Worm (Caenorhabditis elegans) whole organism, young adult: ENCODE results near the gene nhr-48.

Experiments
- B0261.1 ChIP-seq: sonication (generic microtip); optimal IDR thresholded peaks from 2 replicates; lab custom pipeline; 2016; ENCODE audit warnings: mild to moderate bottlenecking, missing genetic modification characterization, moderate library complexity, missing compliant biosample characterization
- C17E4.6 ChIP-seq: fragments of 200-800 bp; sonication (Bioruptor generic); IDR thresholded peaks from 2 replicates; pipeline ENCODE4 v1.3.6; 2022; ENCODE audit warnings: missing genetic modification reagents, missing genetic modification characterization, missing compliant biosample characterization
- D2030.7 ChIP-seq: fragments of 200-800 bp; sonication (Bioruptor generic); IDR thresholded peaks from 2 replicates; pipeline ENCODE4 v1.3.6; 2022; ENCODE audit warnings: missing genetic modification reagents, missing genetic modification characterization, missing compliant biosample characterization
- F22D6.2 ChIP-seq: sonication (generic microtip); optimal IDR thresholded peaks from 2 replicates; lab custom pipeline; 2016; ENCODE audit warnings: mild to moderate bottlenecking, missing genetic modification characterization, missing compliant biosample characterization
- F23B12.7 ChIP-seq: sonication (generic microtip); optimal IDR thresholded peaks from 2 replicates; lab custom pipeline; 2017; ENCODE audit warnings: missing genetic modification characterization, mild to moderate bottlenecking, missing compliant biosample characterization, antibody characterized with exemption, moderate library complexity; ENCODE audit not compliant: insufficient read depth
- F39B2.1 ChIP-seq: fragments of 200-800 bp; sonication (Bioruptor generic); IDR thresholded peaks from 2 replicates; pipeline ENCODE4 v1.3.6; 2022; ENCODE audit warnings: missing genetic modification reagents, missing genetic modification characterization, missing compliant biosample characterization
- F57A8.1 ChIP-seq: fragments of 200-800 bp; sonication (Bioruptor generic); optimal IDR thresholded peaks from 2 replicates; lab custom pipeline; 2018; ENCODE audit warnings: mild to moderate bottlenecking, missing genetic modification characterization, moderate library complexity, missing compliant biosample characterization
- F57C9.4 ChIP-seq: sonication (generic microtip); optimal IDR thresholded peaks from 2 replicates; lab custom pipeline; 2017; ENCODE audit warnings: mild to moderate bottlenecking, missing genetic modification characterization, missing compliant biosample characterization
- K11D2.4 ChIP-seq: fragments of 200-800 bp; sonication (Bioruptor generic); IDR thresholded peaks from 2 replicates; pipeline ENCODE4 v1.3.6; 2022; ENCODE audit warnings: missing genetic modification reagents, missing genetic modification characterization, missing compliant biosample characterization
- Y56A3A.18 ChIP-seq: fragments of 200-800 bp; sonication (Bioruptor generic); IDR thresholded peaks from 2 replicates; pipeline ENCODE4 v1.3.6; 2022; ENCODE audit warnings: missing genetic modification reagents, missing genetic modification characterization, missing compliant biosample characterization
- Y95B8A.8 ChIP-seq: fragments of 200-800 bp; sonication (Bioruptor generic); IDR thresholded peaks from 2 replicates; pipeline ENCODE4 v1.3.6; 2022; ENCODE audit warnings: missing genetic modification reagents, missing genetic modification characterization, missing compliant biosample characterization
- aptf-2 ChIP-seq: fragments of 200-800 bp; sonication (Bioruptor generic); conservative IDR thresholded peaks from 2 replicates; pipeline ENCODE4 v1.3.6; 2022; ENCODE audit warnings: missing genetic modification reagents, missing genetic modification characterization, missing compliant biosample characterization
- attf-5 ChIP-seq: fragments of 200-800 bp; sonication (Bioruptor generic); optimal IDR thresholded peaks from 2 replicates; lab custom pipeline; 2018; ENCODE audit warnings: mild to moderate bottlenecking, missing genetic modification characterization, missing compliant biosample characterization
- cebp-1 ChIP-seq, 2 experiments: fragments of 200-800 bp in 1 of 2; sonication (Bioruptor generic) in 1 of 2; sonication (generic microtip) in 1 of 2; IDR thresholded peaks in 1 of 2; optimal IDR thresholded peaks in 1 of 2; 2 replicates each; pipeline versions ENCODE4 v1.3.6 to Lab custom; 2017 to 2022; ENCODE audit warnings: missing compliant biosample characterization in 2 of 2, missing genetic modification characterization in 2 of 2, mild to moderate bottlenecking in 1 of 2, missing genetic modification reagents in 1 of 2, moderate library complexity in 1 of 2
- cebp-2 ChIP-seq: fragments of 200-800 bp; sonication (Bioruptor generic); IDR thresholded peaks from 2 replicates; pipeline ENCODE4 v1.3.6; 2022; ENCODE audit warnings: missing genetic modification characterization, missing compliant biosample characterization
- ceh-27 ChIP-seq: fragments of 200-800 bp; sonication (Bioruptor generic); optimal IDR thresholded peaks from 2 replicates; lab custom pipeline; 2018; ENCODE audit warnings: mild to moderate bottlenecking, missing genetic modification characterization, moderate library complexity, missing compliant biosample characterization
- die-1 ChIP-seq: sonication (generic microtip); optimal IDR thresholded peaks from 2 replicates; lab custom pipeline; 2016; ENCODE audit warnings: missing genotype, mild to moderate bottlenecking, missing genetic modification characterization, missing compliant biosample characterization
- dpl-1 ChIP-seq: fragments of 150-350 bp; optimal IDR thresholded peaks from 2 replicates; lab custom pipeline; 2014; ENCODE audit warnings: missing biosample characterization, missing genetic modification reagents, missing genetic modification characterization
- efl-1 ChIP-seq: fragments of 150-350 bp; optimal IDR thresholded peaks from 2 replicates; lab custom pipeline; 2014; ENCODE audit warnings: missing biosample characterization, missing genetic modification reagents, missing genetic modification characterization
- ekl-4 ChIP-seq: fragments of 200-800 bp; sonication (Bioruptor generic); IDR thresholded peaks from 2 replicates; pipeline ENCODE4 v1.3.6; 2022; ENCODE audit warnings: missing genetic modification reagents, missing genetic modification characterization, missing compliant biosample characterization
- fkh-3 ChIP-seq: sonication (generic microtip); optimal IDR thresholded peaks from 2 replicates; lab custom pipeline; 2016; ENCODE audit warnings: mild to moderate bottlenecking, missing genetic modification characterization, missing compliant biosample characterization
- him-1 ChIP-seq: sonication (generic microtip); optimal IDR thresholded peaks from 2 replicates; lab custom pipeline; 2016; ENCODE audit warnings: missing genotype, missing genetic modification reagents, missing genetic modification characterization, missing compliant biosample characterization
- hmg-1.2 ChIP-seq: fragments of 200-800 bp; sonication (Bioruptor generic); IDR thresholded peaks from 2 replicates; pipeline ENCODE4 v1.3.6; 2022; ENCODE audit warnings: missing genetic modification reagents, missing genetic modification characterization, missing compliant biosample characterization
- hsf-1 ChIP-seq: fragments of 200-800 bp; sonication (Bioruptor generic); IDR thresholded peaks from 2 replicates; pipeline ENCODE4 v1.3.6; 2022; ENCODE audit warnings: missing genetic modification reagents, missing genetic modification characterization, missing compliant biosample characterization
- let-607 ChIP-seq, 2 experiments: fragments of 200-800 bp in 1 of 2; sonication (Bioruptor generic) in 1 of 2; sonication (generic microtip) in 1 of 2; optimal IDR thresholded peaks; 2 replicates each; lab custom pipeline; 2016 to 2018; ENCODE audit warnings: mild to moderate bottlenecking in 2 of 2, missing compliant biosample characterization in 2 of 2, missing genetic modification characterization in 2 of 2, moderate library complexity in 2 of 2, missing genotype in 1 of 2
- lsl-1 ChIP-seq: fragments of 200-800 bp; sonication (Bioruptor generic); optimal IDR thresholded peaks from 2 replicates; lab custom pipeline; 2018; ENCODE audit warnings: mild to moderate bottlenecking, missing genetic modification characterization, moderate library complexity, missing compliant biosample characterization
- lsy-27 ChIP-seq: sonication (generic microtip); optimal IDR thresholded peaks from 2 replicates; lab custom pipeline; 2017; ENCODE audit warnings: missing genetic modification characterization, mild to moderate bottlenecking, missing compliant biosample characterization, antibody characterized with exemption, missing genotype, borderline replicate concordance; ENCODE audit not compliant: insufficient read depth
- mel-28 ChIP-seq: sonication (generic microtip); optimal IDR thresholded peaks from 2 replicates; lab custom pipeline; 2016; ENCODE audit warnings: borderline replicate concordance, mild to moderate bottlenecking, missing genetic modification characterization, missing compliant biosample characterization
- nfya-2 ChIP-seq: fragments of 200-800 bp; sonication (Bioruptor generic); IDR thresholded peaks from 2 replicates; pipeline ENCODE4 v1.3.6; 2022; ENCODE audit warnings: missing genetic modification reagents, missing genetic modification characterization, missing compliant biosample characterization
- nhr-27 ChIP-seq: fragments of 200-800 bp; sonication (Bioruptor generic); optimal IDR thresholded peaks from 2 replicates; lab custom pipeline; 2018; ENCODE audit warnings: mild to moderate bottlenecking, missing genetic modification characterization, moderate library complexity, missing compliant biosample characterization
- nhr-80 ChIP-seq: sonication (generic microtip); optimal IDR thresholded peaks from 2 replicates; lab custom pipeline; 2016; ENCODE audit warnings: missing genetic modification characterization, missing compliant biosample characterization
- rec-8 ChIP-seq, 2 experiments: sonication (generic microtip); optimal IDR thresholded peaks; 2 replicates each; lab custom pipeline; 2016; ENCODE audit warnings: mild to moderate bottlenecking in 2 of 2, missing genetic modification characterization in 2 of 2, missing genetic modification reagents in 2 of 2, missing genotype in 2 of 2, missing biosample characterization in 1 of 2, missing compliant biosample characterization in 1 of 2, moderate library complexity in 1 of 2
- sptf-2 ChIP-seq: fragments of 200-800 bp; sonication (Bioruptor generic); optimal IDR thresholded peaks from 2 replicates; lab custom pipeline; 2018; ENCODE audit warnings: mild to moderate bottlenecking, missing genetic modification characterization, missing compliant biosample characterization
- tbp1 ChIP-seq: fragments of 200-800 bp; sonication (Bioruptor generic); optimal IDR thresholded peaks from 2 replicates; lab custom pipeline; 2018; ENCODE audit warnings: mild to moderate bottlenecking, missing genetic modification characterization, missing compliant biosample characterization
- tbx-9 ChIP-seq: sonication (generic microtip); optimal IDR thresholded peaks from 2 replicates; lab custom pipeline; 2016; ENCODE audit warnings: borderline replicate concordance, missing genetic modification characterization, inconsistent platforms, missing compliant biosample characterization
- tlf-1 ChIP-seq: fragments of 200-800 bp; sonication (Bioruptor generic); optimal IDR thresholded peaks from 2 replicates; lab custom pipeline; 2018; ENCODE audit warnings: mild to moderate bottlenecking, missing genetic modification characterization, missing compliant biosample characterization
- unc-130 ChIP-seq: sonication (generic microtip); optimal IDR thresholded peaks from 2 replicates; lab custom pipeline; 2016; ENCODE audit warnings: missing genetic modification reagents, missing genetic modification characterization, missing compliant biosample characterization
- unc-62 ChIP-seq: fragments of 150-350 bp; optimal IDR thresholded peaks from 2 replicates; lab custom pipeline; 2014; ENCODE audit warnings: missing biosample characterization, missing genetic modification reagents, missing genetic modification characterization
- zfh-2 ChIP-seq: fragments of 200-800 bp; sonication (Bioruptor generic); conservative IDR thresholded peaks from 2 replicates; pipeline ENCODE4 v1.3.6; 2022; ENCODE audit warnings: missing genetic modification reagents, missing genetic modification characterization, missing compliant biosample characterization
- ztf-3 ChIP-seq: fragments of 200-800 bp; sonication (Bioruptor generic); optimal IDR thresholded peaks from 2 replicates; lab custom pipeline; 2018; ENCODE audit warnings: mild to moderate bottlenecking, missing genetic modification characterization, missing compliant biosample characterization

nhr-48 gene

ce11 chrX:15689244-15689643 lies 18.8 kb upstream of the nhr-48 start, which contains the start of gene C03H12.1:
C03H12.1 (plus strand) TSS chrX:15689449.
- TF ChIP-seq nhr-80 (tag; lab: Kevin White, UChicago): peak; percentile 84
- TF ChIP-seq efl-1 (GFP tag; lab: Kevin White, UChicago): no peak
- TF ChIP-seq mel-28 (tag; lab: Kevin White, UChicago): no peak
- peak; percentile 13 for TF ChIP-seq F23B12.7 (tag; lab: Kevin White, UChicago)
- TF ChIP-seq hmg-1.2: peak; percentile 83
- TF ChIP-seq K11D2.4: no peak
- TF ChIP-seq cebp-2: no peak
- no peak for TF ChIP-seq lsy-27
- no peak for TF ChIP-seq C17E4.6 (GFP tag; lab: Robert Waterston, UW)
- TF ChIP-seq let-607 (tag; optimal IDR thresholded peaks at IDR 0.05; lab: Kevin White, UChicago): peak; percentile 93 to 95
- no peak for TF ChIP-seq B0261.1
- no peak for TF ChIP-seq ceh-27 (GFP tag; lab: Kevin White, UChicago)

- TF ChIP-seq F39B2.1 (GFP tag; lab: Robert Waterston, UW): no peak
- no peak for TF ChIP-seq ekl-4
- no peak for TF ChIP-seq rec-8 (tag; optimal IDR thresholded peaks at IDR 0.05; lab: Kevin White, UChicago)
- TF ChIP-seq hsf-1: no peak
- TF ChIP-seq ztf-3 (GFP tag; lab: Kevin White, UChicago): no peak
- no peak for TF ChIP-seq tbp1 (GFP tag; lab: Kevin White, UChicago)
- no peak for TF ChIP-seq D2030.7 (GFP tag; lab: Robert Waterston, UW)
- no peak for TF ChIP-seq F57A8.1 (GFP tag; lab: Kevin White, UChicago)
- TF ChIP-seq Y56A3A.18: no peak
- no peak for TF ChIP-seq unc-62 (GFP tag; lab: Kevin White, UChicago)
- no peak for TF ChIP-seq sptf-2 (GFP tag; lab: Kevin White, UChicago)
- no peak for TF ChIP-seq K11D2.4
- no peak for TF ChIP-seq unc-130 (GFP tag; lab: Kevin White, UChicago)
- TF ChIP-seq tbx-9: no peak
These were observed 14.5 kb upstream of the nhr-48 start for ce11 chrX:15693466-15693865.

ce11 chrX:15696400-15696799 lies 11.6 kb upstream of the nhr-48 start, which contains the start of gene ZK662.2:
ZK662.2 (plus strand) TSS chrX:15696700.
- TF ChIP-seq lsl-1 (GFP tag; lab: Kevin White, UChicago): no peak
- no peak for TF ChIP-seq tlf-1 (GFP tag; lab: Kevin White, UChicago)
- no peak for TF ChIP-seq F23B12.7 (tag; lab: Kevin White, UChicago)
- no peak for TF ChIP-seq fkh-3 (tag; lab: Kevin White, UChicago)
- no peak for TF ChIP-seq zfh-2 (GFP tag; lab: Robert Waterston, UW)
- no peak for TF ChIP-seq dpl-1 (GFP tag; lab: Kevin White, UChicago)
- TF ChIP-seq die-1: no peak
- TF ChIP-seq him-1 (tag; lab: Kevin White, UChicago): no peak
- TF ChIP-seq cebp-1 (GFP tag; IDR thresholded peaks at IDR 0.05; lab: Robert Waterston, UW): no peak
- no peak for TF ChIP-seq cebp-1 (tag; optimal IDR thresholded peaks at IDR 0.05; lab: Kevin White, UChicago)
- TF ChIP-seq nhr-27: no peak
- no peak for TF ChIP-seq attf-5 (GFP tag; lab: Kevin White, UChicago)
- TF ChIP-seq Y95B8A.8 (GFP tag; lab: Robert Waterston, UW): no peak
- TF ChIP-seq F22D6.2 (tag; lab: Kevin White, UChicago): no peak
- TF ChIP-seq nfya-2: no peak
- no peak for TF ChIP-seq F57C9.4 (tag; lab: Kevin White, UChicago)
- TF ChIP-seq aptf-2: no peak
- TF ChIP-seq, all 124 proteins: peak for 0
